Worm (Caenorhabditis elegans) whole organism, L3 larva: ENCODE data around the gene srt-28.

ENCODE experiments used
- R02D3.7 ChIP-seq: fragments of 150-350 bp; optimal IDR thresholded peaks from 2 replicates; lab custom pipeline; 2014; ENCODE audit warnings: missing biosample characterization, missing genetic modification characterization
- ZK546.5 ChIP-seq: sonication (generic microtip); optimal IDR thresholded peaks from 2 replicates; lab custom pipeline; 2017; ENCODE audit warnings: missing biosample characterization, missing genetic modification characterization
- ama-1 ChIP-seq: fragments of 150-350 bp; optimal IDR thresholded peaks from 2 replicates; lab custom pipeline; 2018
- ceh-16 ChIP-seq: sonication (generic microtip); optimal IDR thresholded peaks from 2 replicates; lab custom pipeline; 2017; ENCODE audit warnings: missing biosample characterization, missing genetic modification characterization
- ceh-28 ChIP-seq: fragments of 150-350 bp; optimal IDR thresholded peaks from 2 replicates; lab custom pipeline; 2014; ENCODE audit warnings: missing biosample characterization, missing genetic modification reagents, missing genetic modification characterization
- ceh-82 ChIP-seq: fragments of 150-350 bp; optimal IDR thresholded peaks from 2 replicates; lab custom pipeline; 2014; ENCODE audit warnings: missing biosample characterization, missing genetic modification characterization
- ceh-9 ChIP-seq: sonication (generic microtip); optimal IDR thresholded peaks from 2 replicates; lab custom pipeline; 2018; ENCODE audit warnings: missing biosample characterization, missing genetic modification characterization
- daf-12 ChIP-seq: fragments of 150-350 bp; optimal IDR thresholded peaks from 2 replicates; lab custom pipeline; 2014; ENCODE audit warnings: missing biosample characterization, missing genetic modification reagents, missing genetic modification characterization
- egl-5 ChIP-seq: fragments of 150-350 bp; optimal IDR thresholded peaks from 2 replicates; lab custom pipeline; 2017; ENCODE audit warnings: missing biosample characterization, missing genetic modification reagents, missing genetic modification characterization, inconsistent platforms
- elt-2 ChIP-seq: sonication (generic microtip); optimal IDR thresholded peaks from 2 replicates; lab custom pipeline; 2016; ENCODE audit warnings: missing genetic modification reagents, mild to moderate bottlenecking, missing genetic modification characterization, missing compliant biosample characterization
- elt-3 ChIP-seq, 3 experiments: fragments of 150-350 bp in 1 of 3; sonication (generic microtip) in 2 of 3; optimal IDR thresholded peaks; 2 replicates in 2 of 3; 4 replicates in 1 of 3; lab custom pipeline; 2014 to 2017; ENCODE audit warnings: missing biosample characterization in 3 of 3, missing genetic modification characterization in 3 of 3
- fkh-10 ChIP-seq: sonication (generic microtip); optimal IDR thresholded peaks from 2 replicates; lab custom pipeline; 2017; ENCODE audit warnings: missing biosample characterization, missing genetic modification reagents, missing genetic modification characterization
- fkh-2 ChIP-seq: fragments of 150-350 bp; optimal IDR thresholded peaks from 2 replicates; lab custom pipeline; 2014; ENCODE audit warnings: missing biosample characterization, missing genetic modification reagents, missing genetic modification characterization
- fos-1 ChIP-seq: fragments of 150-350 bp; optimal IDR thresholded peaks from 2 replicates; lab custom pipeline; 2014; ENCODE audit warnings: missing biosample characterization, missing genetic modification characterization
- hmg-11 ChIP-seq: sonication (generic microtip); optimal IDR thresholded peaks from 2 replicates; lab custom pipeline; 2016; ENCODE audit warnings: missing genetic modification characterization, missing compliant biosample characterization
- jun-1 ChIP-seq: fragments of 150-350 bp; optimal IDR thresholded peaks from 2 replicates; lab custom pipeline; 2014; ENCODE audit warnings: missing biosample characterization, missing genetic modification reagents, missing genetic modification characterization
- lin-15B ChIP-seq: fragments of 150-350 bp; optimal IDR thresholded peaks from 2 replicates; lab custom pipeline; 2014; ENCODE audit warnings: missing biosample characterization, missing genetic modification characterization
- lin-39 ChIP-seq: fragments of 150-350 bp; optimal IDR thresholded peaks from 2 replicates; lab custom pipeline; 2018; ENCODE audit warnings: missing biosample characterization, missing genetic modification reagents, missing genetic modification characterization
- mdl-1 ChIP-seq: fragments of 150-350 bp; optimal IDR thresholded peaks from 2 replicates; lab custom pipeline; 2014; ENCODE audit warnings: missing biosample characterization, missing genetic modification characterization
- mml-1 ChIP-seq: fragments of 150-350 bp; sonication (generic microtip); optimal IDR thresholded peaks from 3 replicates; lab custom pipeline; 2014; ENCODE audit warnings: missing biosample characterization, missing genetic modification characterization
- nfya-1 ChIP-seq: sonication (generic microtip); optimal IDR thresholded peaks from 2 replicates; lab custom pipeline; 2017; ENCODE audit warnings: missing genetic modification characterization, mild to moderate bottlenecking, missing compliant biosample characterization, antibody characterized with exemption, moderate library complexity; ENCODE audit not compliant: insufficient read depth
- nhr-11 ChIP-seq: fragments of 150-350 bp; optimal IDR thresholded peaks from 2 replicates; lab custom pipeline; 2014; ENCODE audit warnings: missing biosample characterization, missing genetic modification characterization
- nhr-12 ChIP-seq: fragments of 150-350 bp; optimal IDR thresholded peaks from 2 replicates; lab custom pipeline; 2014; ENCODE audit warnings: missing biosample characterization, missing genetic modification characterization
- nhr-23 ChIP-seq: fragments of 150-350 bp; optimal IDR thresholded peaks from 2 replicates; lab custom pipeline; 2014; ENCODE audit warnings: missing biosample characterization, missing genetic modification reagents, missing genetic modification characterization
- nhr-237 ChIP-seq: fragments of 150-350 bp; optimal IDR thresholded peaks from 2 replicates; lab custom pipeline; 2014; ENCODE audit warnings: missing biosample characterization, missing genetic modification characterization
- nhr-28 ChIP-seq: fragments of 150-350 bp; optimal IDR thresholded peaks from 2 replicates; lab custom pipeline; 2014; ENCODE audit warnings: missing biosample characterization, missing genetic modification characterization
- nhr-43 ChIP-seq: sonication (generic microtip); optimal IDR thresholded peaks from 2 replicates; lab custom pipeline; 2016; ENCODE audit warnings: mild to moderate bottlenecking, missing genetic modification characterization, missing compliant biosample characterization; ENCODE audit not compliant: poor library complexity, severe bottlenecking
- nhr-67 ChIP-seq: fragments of 150-350 bp; optimal IDR thresholded peaks from 2 replicates; lab custom pipeline; 2014; ENCODE audit warnings: missing biosample characterization, missing genetic modification characterization
- nhr-76 ChIP-seq: fragments of 150-350 bp; sonication (generic microtip); optimal IDR thresholded peaks from 5 replicates; lab custom pipeline; 2014; ENCODE audit warnings: missing biosample characterization, missing genetic modification characterization
- nhr-77 ChIP-seq: fragments of 150-350 bp; optimal IDR thresholded peaks from 2 replicates; lab custom pipeline; 2014; ENCODE audit warnings: missing biosample characterization, missing genetic modification characterization
- pha-4 ChIP-seq: fragments of 150-350 bp; optimal IDR thresholded peaks from 2 replicates; lab custom pipeline; 2014; ENCODE audit warnings: missing biosample characterization, missing genetic modification reagents, missing genetic modification characterization
- pqm-1 ChIP-seq: fragments of 150-350 bp; optimal IDR thresholded peaks from 2 replicates; lab custom pipeline; 2017; ENCODE audit warnings: missing biosample characterization, missing genetic modification characterization, inconsistent platforms
- sea-2 ChIP-seq: fragments of 150-350 bp; sonication (generic microtip); optimal IDR thresholded peaks from 4 replicates; lab custom pipeline; 2014; ENCODE audit warnings: missing biosample characterization, missing genetic modification reagents, missing genetic modification characterization
- skn-1 ChIP-seq: fragments of 150-350 bp; optimal IDR thresholded peaks from 2 replicates; lab custom pipeline; 2014; ENCODE audit warnings: missing biosample characterization, missing genetic modification characterization
- snpc-4 ChIP-seq: fragments of 150-350 bp; optimal IDR thresholded peaks from 2 replicates; lab custom pipeline; 2014; ENCODE audit warnings: missing biosample characterization, missing genetic modification characterization
- tbx-2 ChIP-seq: sonication (generic microtip); optimal IDR thresholded peaks from 2 replicates; lab custom pipeline; 2016; ENCODE audit warnings: mild to moderate bottlenecking, missing genetic modification characterization, missing compliant biosample characterization
- unc-39 ChIP-seq: sonication (generic microtip); optimal IDR thresholded peaks from 4 replicates; lab custom pipeline; 2017; ENCODE audit warnings: missing biosample characterization, missing genetic modification characterization
- zag-1 ChIP-seq: fragments of 150-350 bp; optimal IDR thresholded peaks from 2 replicates; lab custom pipeline; 2014; ENCODE audit warnings: missing biosample characterization, missing genetic modification characterization
- ztf-11 ChIP-seq: fragments of 150-350 bp; optimal IDR thresholded peaks from 2 replicates; lab custom pipeline; 2014; ENCODE audit warnings: missing biosample characterization, missing genetic modification characterization
- ztf-4 ChIP-seq: fragments of 150-350 bp; optimal IDR thresholded peaks from 2 replicates; lab custom pipeline; 2014; ENCODE audit warnings: missing biosample characterization, missing genetic modification characterization

srt-28 gene

DNA sequence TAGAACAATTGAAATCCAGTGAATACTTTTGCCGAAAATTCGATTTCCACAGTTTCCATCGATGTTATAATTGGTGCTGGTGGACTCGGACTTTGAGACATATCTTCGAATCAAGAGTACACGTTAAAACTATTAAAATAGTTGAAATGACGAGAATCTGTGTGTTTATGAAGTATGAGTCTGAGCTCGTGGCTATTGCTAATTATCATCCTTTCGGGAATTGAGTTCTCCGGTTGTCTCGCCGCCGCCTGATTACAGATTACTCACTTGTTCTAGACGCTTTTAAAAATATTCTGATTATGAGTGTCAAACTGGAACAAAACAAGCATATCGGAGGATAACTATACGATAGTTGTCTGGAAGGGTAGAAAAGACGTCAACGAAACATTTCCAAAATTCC, 24.7 kb upstream of the srt-28 start, which contains the start of gene srg-56:
Gene srg-56, minus strand, starts transcription at position 101 of the 400 bp plus-strand sequence.
- TF ChIP-seq ZK546.5 (tag; lab: Kevin White, UChicago) (no peak), ceh-82 (tag; lab: Kevin White, UChicago) (no peak), nhr-28 (no peak), unc-39 (tag; lab: Kevin White, UChicago) (no peak), nhr-12 (no peak), fos-1 (no peak), ceh-16 (tag; lab: Kevin White, UChicago) (no peak), nhr-76 (tag; lab: Kevin White, UChicago) (no peak), ceh-9 (tag; lab: Kevin White, UChicago) (no peak), nhr-43 (no peak), fkh-2 (tag; lab: Kevin White, UChicago) (no peak), snpc-4 (tag; lab: Kevin White, UChicago) (no peak), jun-1 (tag; lab: Kevin White, UChicago) (no peak), lin-15B (no peak), ztf-11 (tag; lab: Kevin White, UChicago) (no peak), sea-2 (GFP tag; lab: Kevin White, UChicago) (no peak)
- TF ChIP-seq, all 47 proteins: peak for 0

DNA sequence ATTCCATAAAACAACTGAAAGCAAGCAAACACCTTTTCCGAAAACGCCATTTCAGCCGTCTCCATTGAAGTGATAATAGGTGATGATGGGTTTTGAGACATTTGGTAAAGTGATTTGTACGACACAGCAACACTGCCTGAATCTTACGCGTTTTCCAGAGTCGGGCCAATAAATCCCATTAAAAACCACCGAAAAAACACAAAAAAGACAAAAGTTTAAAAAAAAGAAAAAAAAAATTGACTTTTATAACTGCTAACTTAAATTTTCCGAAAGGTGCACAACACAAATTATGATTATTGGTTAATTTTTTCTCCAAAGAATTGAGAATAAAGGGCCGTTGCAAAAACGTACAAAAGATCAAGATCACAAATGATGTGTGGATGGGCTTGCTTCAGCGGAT, 20.9 kb upstream of the srt-28 start, which contains the start of gene srg-57:
Gene srg-57, minus strand, starts transcription at position 101 of the 400 bp plus-strand sequence.
- no peak for TF ChIP-seq ztf-4 (tag; lab: Kevin White, UChicago)
- TF ChIP-seq pqm-1 (tag; lab: Kevin White, UChicago) = no peak
- TF ChIP-seq nhr-77 (tag; lab: Kevin White, UChicago) = no peak
- no peak for TF ChIP-seq fkh-10 (GFP tag; lab: Kevin White, UChicago)
- no peak for TF ChIP-seq fos-1
- TF ChIP-seq ceh-28 = no peak

DNA sequence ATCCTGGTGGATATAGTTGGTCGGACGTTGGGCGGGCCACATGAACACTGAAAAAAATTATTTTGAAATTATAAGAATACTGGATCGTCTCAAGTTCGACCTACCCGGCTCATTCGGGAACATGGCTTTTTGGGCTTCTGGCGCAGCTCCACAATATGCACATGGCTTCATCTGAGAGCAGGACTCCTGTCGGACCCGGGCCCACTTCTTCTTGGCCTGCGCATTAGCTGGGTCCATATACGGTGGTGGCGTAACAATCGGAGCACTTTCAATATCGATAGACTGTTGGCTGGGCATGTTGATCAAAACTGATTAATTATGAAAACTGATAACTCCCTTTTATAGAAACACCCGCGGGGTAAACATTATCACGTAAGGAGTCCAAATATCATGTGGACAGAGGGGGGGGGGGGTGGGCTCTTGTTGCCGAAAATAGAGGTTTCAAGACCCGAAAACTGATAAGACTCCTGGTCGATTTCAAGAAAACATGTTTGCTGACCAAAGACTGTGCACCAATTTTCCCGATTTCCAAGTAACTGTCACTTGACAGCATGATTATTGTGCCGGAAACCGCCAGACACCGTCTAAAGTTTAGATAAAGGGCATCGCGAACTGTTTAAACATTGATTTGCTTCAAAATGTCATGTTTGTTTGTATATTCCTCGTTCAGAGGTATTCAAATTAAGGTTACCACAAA, 17.5 kb upstream of the srt-28 start, which contains the start of gene dod-3:
Gene dod-3, minus strand, starts transcription at position 315 of the 697 bp plus-strand sequence.
- TF ChIP-seq nhr-77 (tag; lab: Kevin White, UChicago) = no peak
- peak; percentile 67 for TF ChIP-seq pqm-1 (tag; lab: Kevin White, UChicago)
- TF ChIP-seq ama-1 = peak; percentile 70
- peak; percentile 95 for TF ChIP-seq elt-2 (tag; lab: Kevin White, UChicago)

DNA sequence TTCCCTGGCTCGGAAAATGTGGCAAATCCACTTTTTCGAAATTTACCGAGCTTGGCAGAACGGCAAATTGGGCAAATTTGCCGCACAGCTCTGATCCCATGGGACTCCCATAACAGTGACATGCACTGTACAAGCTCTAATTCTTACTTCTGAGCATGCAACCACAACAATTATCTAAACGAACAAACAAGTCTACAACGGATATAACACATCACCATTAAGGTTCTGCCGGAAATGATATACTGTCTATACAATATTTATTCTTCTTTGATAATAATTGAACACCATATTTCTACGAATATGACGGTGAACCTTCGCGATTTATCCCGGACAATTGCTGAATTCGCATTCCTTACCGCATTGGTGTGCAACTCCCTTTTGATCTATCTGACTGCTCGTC, 14.8 kb upstream of the srt-28 start, which contains the start of gene str-33:
Gene str-33, plus strand, starts transcription at position 301 of the 400 bp plus-strand sequence.
- TF ChIP-seq skn-1 (tag; lab: Kevin White, UChicago) = no peak
- TF ChIP-seq nhr-67 (tag; lab: Kevin White, UChicago) = no peak
- no peak for TF ChIP-seq zag-1 (tag; lab: Kevin White, UChicago)
- TF ChIP-seq elt-3 (tag; optimal IDR thresholded peaks at IDR 0.05; lab: Kevin White, UChicago) = no peak
- TF ChIP-seq ceh-9 (tag; lab: Kevin White, UChicago) = no peak
- no peak for TF ChIP-seq daf-12 (tag; lab: Kevin White, UChicago)
- no peak for TF ChIP-seq ztf-4 (tag; lab: Kevin White, UChicago)
- TF ChIP-seq hmg-11 (tag; lab: Kevin White, UChicago) = no peak
- TF ChIP-seq ceh-28 = no peak
- no peak for TF ChIP-seq mdl-1
- TF ChIP-seq lin-39 (tag; lab: Kevin White, UChicago) = no peak
- TF ChIP-seq snpc-4 (tag; lab: Kevin White, UChicago) = no peak
- TF ChIP-seq pha-4 = no peak
- no peak for TF ChIP-seq nhr-237 (tag; lab: Kevin White, UChicago)
- TF ChIP-seq egl-5 (tag; lab: Kevin White, UChicago) = no peak

DNA sequence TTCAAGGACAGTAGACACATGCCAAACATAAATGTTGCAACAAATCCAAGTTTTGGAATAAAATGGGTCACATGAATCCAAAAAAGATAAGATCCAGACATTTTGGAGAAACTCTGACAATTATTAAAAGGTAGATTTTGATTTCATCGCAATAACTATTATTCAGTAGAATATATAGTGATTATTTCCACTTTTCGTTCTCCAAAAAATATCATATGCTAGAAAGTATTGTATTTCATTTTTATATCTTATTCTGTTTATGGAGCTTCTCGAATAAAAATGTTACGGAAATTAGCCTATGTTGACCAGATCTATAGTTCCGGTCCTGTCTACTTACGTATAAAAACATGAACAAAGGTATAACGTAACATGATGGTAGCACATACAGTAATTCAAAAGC, 13.7 kb upstream of the srt-28 start, which contains the start of gene str-13:
Gene str-13, minus strand, starts transcription at position 101 of the 400 bp plus-strand sequence.
- TF ChIP-seq ztf-4 (tag; lab: Kevin White, UChicago) (no peak), nhr-11 (tag; lab: Kevin White, UChicago) (no peak), nfya-1 (no peak), elt-3 (tag; optimal IDR thresholded peaks at IDR 0.05; lab: Kevin White, UChicago) (no peak), nhr-67 (tag; lab: Kevin White, UChicago) (no peak), skn-1 (tag; lab: Kevin White, UChicago) (no peak), fkh-2 (tag; lab: Kevin White, UChicago) (no peak), ama-1 (no peak), snpc-4 (tag; lab: Kevin White, UChicago) (no peak), daf-12 (tag; lab: Kevin White, UChicago) (no peak), ceh-9 (tag; lab: Kevin White, UChicago) (no peak), ceh-82 (tag; lab: Kevin White, UChicago) (no peak), fos-1 (no peak), nhr-77 (tag; lab: Kevin White, UChicago) (no peak), mdl-1 (no peak), nhr-23 (tag; lab: Kevin White, UChicago) (no peak), unc-39 (tag; lab: Kevin White, UChicago) (no peak), tbx-2 (tag; lab: Kevin White, UChicago) (no peak), R02D3.7 (tag; lab: Kevin White, UChicago) (no peak), mml-1 (tag; lab: Kevin White, UChicago) (no peak)
